Fruit fly (Drosophila melanogaster): ENCODE data around the gene CG9705.

CG9705 gene

DNA sequence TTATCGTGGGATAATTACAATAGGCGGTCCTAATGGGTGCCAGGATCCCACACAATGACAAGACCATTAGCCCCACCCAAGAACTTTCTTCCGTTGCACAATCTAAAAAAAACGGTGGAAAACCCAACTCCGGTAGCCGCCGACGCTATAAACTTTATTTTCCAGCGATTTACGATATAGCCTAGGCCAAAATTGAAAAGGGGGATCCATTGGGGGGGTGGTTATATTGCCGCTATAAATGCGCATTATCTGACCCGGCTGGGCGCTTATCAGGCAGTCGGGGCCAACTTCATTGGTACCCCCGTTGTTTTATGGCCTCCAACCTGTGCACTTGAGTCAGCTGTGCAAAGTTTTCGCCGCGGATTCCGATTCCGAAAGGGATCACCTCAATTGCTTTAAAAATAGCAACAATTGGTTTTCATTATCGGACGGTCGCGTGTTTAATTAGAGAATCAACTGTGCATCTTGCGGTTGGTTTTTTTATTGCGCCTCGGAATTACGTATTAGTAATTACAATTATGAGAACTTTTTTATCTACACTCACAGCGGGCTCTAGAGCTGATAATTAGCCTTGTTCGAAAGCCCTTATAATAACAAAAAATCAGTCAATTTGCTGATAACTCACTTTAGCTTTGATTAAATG lies 23.9 kb downstream of the CG9705 start:
- no peak for TF ChIP-seq jim (GFP tag; optimal IDR thresholded peaks at IDR 0.05)
- peak in 1 of 2 experiments; percentile 69 for TF ChIP-seq dl (GFP tag; optimal IDR thresholded peaks at IDR 0.05; ENCODE audit: insufficient read depth in 1 of 2, partially characterized antibody in 2 of 2)
- peak; percentile 16 for TF ChIP-seq Mio (GFP tag; optimal IDR thresholded peaks at IDR 0.05)
- TF ChIP-seq rgr (GFP tag; optimal IDR thresholded peaks at IDR 0.05) = peak; percentile 54
- TF ChIP-seq fru (GFP tag; optimal IDR thresholded peaks at IDR 0.05) = peak; percentile 52
- TF ChIP-seq Dif (GFP tag; optimal IDR thresholded peaks at IDR 0.05; ENCODE audit: partially characterized antibody) = no peak
- no peak for TF ChIP-seq Hr78 (GFP tag; optimal IDR thresholded peaks at IDR 0.05)
- TF ChIP-seq lola (GFP tag; optimal IDR thresholded peaks at IDR 0.05) = no peak
- peak; percentile 72 for TF ChIP-seq h (GFP tag; optimal IDR thresholded peaks at IDR 0.05)
- TF ChIP-seq CrebA (GFP tag; optimal IDR thresholded peaks at IDR 0.05; ENCODE audit: borderline replicate concordance) = peak; percentile 84
- peak; percentile 7 for TF ChIP-seq CG9705 (GFP tag; optimal IDR thresholded peaks at IDR 0.05)
- peak; percentile 22 to 27 for TF ChIP-seq foxo (GFP tag; optimal IDR thresholded peaks at IDR 0.05)
- peak; percentile 25 for TF ChIP-seq OdsH (GFP tag; optimal IDR thresholded peaks at IDR 0.05)
- peak; percentile 73 for TF ChIP-seq Sp1 (GFP tag; optimal IDR thresholded peaks at IDR 0.05)
- peak; percentile 59 for TF ChIP-seq HLH106 (tag; optimal IDR thresholded peaks at IDR 0.05)
- TF ChIP-seq Rel (GFP tag; optimal IDR thresholded peaks at IDR 0.05) = no peak
- TF ChIP-seq Rel (tag; optimal IDR thresholded peaks at IDR 0.05) = peak; percentile 81
- peak; percentile 48 for TF ChIP-seq Hr83 (GFP tag; optimal IDR thresholded peaks at IDR 0.05; ENCODE audit: poor library complexity, severe bottlenecking)
- peak; percentile 43 for TF ChIP-seq Hnf4 (GFP tag; optimal IDR thresholded peaks at IDR 0.05)
- no peak for TF ChIP-seq woc (GFP tag; optimal IDR thresholded peaks at IDR 0.05)
- peak; percentile 90 for TF ChIP-seq br (GFP tag; optimal IDR thresholded peaks at IDR 0.05)
- TF ChIP-seq GATAd (GFP tag; optimal IDR thresholded peaks at IDR 0.05) = no peak

DNA sequence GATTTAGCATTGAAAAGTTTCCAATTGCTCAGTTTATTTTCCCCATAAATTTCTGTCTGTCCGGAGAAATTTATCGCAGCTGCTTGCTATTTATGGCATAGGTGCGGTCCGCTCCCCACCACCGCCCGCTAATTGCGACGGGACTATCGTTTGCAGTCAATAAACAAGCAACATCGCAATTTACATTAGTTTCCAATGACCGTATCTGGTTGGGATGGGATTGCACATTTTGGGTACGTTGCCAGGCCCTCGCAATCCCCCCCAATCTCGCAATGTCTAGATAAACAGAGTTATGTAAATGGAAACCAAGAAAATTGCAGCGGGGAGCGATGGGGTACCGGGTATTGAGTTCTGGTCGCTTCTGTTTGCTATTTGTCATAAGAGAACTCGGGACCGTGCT lies 24.7 kb downstream of the CG9705 start, which contains the start of gene nudC:
nudC (plus strand) TSS at position 368 of the 400 bp plus-strand sequence.
- TF ChIP-seq Rel (GFP tag; optimal IDR thresholded peaks at IDR 0.05) (no peak), Rel (tag; optimal IDR thresholded peaks at IDR 0.05) (peak; percentile 9), Dfd (GFP tag; optimal IDR thresholded peaks at IDR 0.05) (no peak)

DNA sequence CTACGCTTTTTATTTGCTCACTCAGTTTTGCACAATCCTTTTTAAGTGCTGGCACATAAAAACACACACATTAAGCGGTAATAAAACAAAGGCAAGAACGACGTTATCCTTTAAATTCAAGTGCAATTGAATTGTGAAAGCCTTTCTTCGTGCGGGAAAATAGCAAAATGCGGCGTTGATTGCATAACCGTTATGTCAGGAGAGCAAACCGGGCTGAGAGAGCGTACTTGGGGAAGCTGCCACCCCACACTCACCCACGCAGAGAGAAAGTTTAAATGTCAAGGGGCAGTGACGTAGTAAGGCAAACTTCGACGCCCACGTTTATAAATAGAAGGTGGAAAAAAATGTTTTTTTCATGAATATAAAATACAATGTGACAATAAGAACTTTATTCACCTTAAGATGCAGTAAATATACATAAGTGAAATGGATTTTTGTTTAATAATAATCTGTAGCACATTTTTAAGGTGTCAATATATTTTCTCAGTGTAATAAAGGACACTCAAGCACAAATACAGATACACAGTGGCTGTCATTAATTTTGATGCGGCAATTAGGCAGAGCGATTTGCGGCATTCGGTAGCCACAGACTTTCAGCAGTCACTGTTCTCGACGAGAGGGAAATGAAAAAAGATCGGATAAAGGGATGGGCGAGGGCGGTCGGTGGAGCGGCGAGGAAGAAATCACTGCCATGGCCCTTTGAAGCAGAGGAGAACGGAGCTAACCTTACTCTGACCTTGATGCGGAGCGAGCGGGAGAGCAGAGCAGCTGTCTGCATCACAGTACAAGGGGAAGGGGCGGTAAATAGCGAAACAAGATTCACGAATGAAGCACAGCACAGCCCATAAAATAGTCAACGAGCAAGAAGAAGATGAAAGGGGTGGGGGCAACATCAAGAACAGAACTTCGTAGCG lies 26.2 kb downstream of the CG9705 start:
- TF ChIP-seq sage (GFP tag; optimal IDR thresholded peaks at IDR 0.05) (no peak), Vsx2 (GFP tag; optimal IDR thresholded peaks at IDR 0.05; ENCODE audit: partially characterized antibody) (no peak), lola (GFP tag; optimal IDR thresholded peaks at IDR 0.05) (no peak), Dif (GFP tag; optimal IDR thresholded peaks at IDR 0.05; ENCODE audit: partially characterized antibody) (no peak), foxo (GFP tag; optimal IDR thresholded peaks at IDR 0.05) (peak in 1 of 2 experiments; percentile 29), HLH106 (tag; optimal IDR thresholded peaks at IDR 0.05) (peak; percentile 23), ey (GFP tag; optimal IDR thresholded peaks at IDR 0.05) (no peak), br (GFP tag; optimal IDR thresholded peaks at IDR 0.05) (peak; percentile 24), Sp1 (GFP tag; optimal IDR thresholded peaks at IDR 0.05) (no peak), h (GFP tag; optimal IDR thresholded peaks at IDR 0.05) (peak; percentile 49), dmrt93B (GFP tag; optimal IDR thresholded peaks at IDR 0.05) (no peak), sv (GFP tag; optimal IDR thresholded peaks at IDR 0.05) (no peak), Hnf4 (GFP tag; optimal IDR thresholded peaks at IDR 0.05) (peak; percentile 20), Abd-B (GFP tag; optimal IDR thresholded peaks at IDR 0.05) (no peak), Dfd (GFP tag; optimal IDR thresholded peaks at IDR 0.05) (no peak), tai (GFP tag; optimal IDR thresholded peaks at IDR 0.05) (peak; percentile 6), Myc (optimal IDR thresholded peaks at IDR 0.05) (no peak), OdsH (GFP tag; optimal IDR thresholded peaks at IDR 0.05) (peak; percentile 44), brk (GFP tag; optimal IDR thresholded peaks at IDR 0.05) (no peak), N (GFP tag; optimal IDR thresholded peaks at IDR 0.05) (no peak), dsf (GFP tag; optimal IDR thresholded peaks at IDR 0.05; ENCODE audit: borderline replicate concordance) (no peak), jim (GFP tag; optimal IDR thresholded peaks at IDR 0.05) (no peak), psq (GFP tag; optimal IDR thresholded peaks at IDR 0.05) (no peak), dl (GFP tag; optimal IDR thresholded peaks at IDR 0.05; ENCODE audit: insufficient read depth in 1 of 2, partially characterized antibody in 2 of 2) (no peak), Hr83 (GFP tag; optimal IDR thresholded peaks at IDR 0.05; ENCODE audit: poor library complexity, severe bottlenecking) (no peak), CrebA (GFP tag; optimal IDR thresholded peaks at IDR 0.05; ENCODE audit: borderline replicate concordance) (no peak), Hr78 (GFP tag; optimal IDR thresholded peaks at IDR 0.05) (no peak), Jra (GFP tag; optimal IDR thresholded peaks at IDR 0.05) (no peak), usp (GFP tag; optimal IDR thresholded peaks at IDR 0.05) (no peak), CG9705 (GFP tag; optimal IDR thresholded peaks at IDR 0.05) (no peak), fru (GFP tag; optimal IDR thresholded peaks at IDR 0.05) (peak; percentile 58), CG32264 (GFP tag; optimal IDR thresholded peaks at IDR 0.05) (peak; percentile 9), GATAd (GFP tag; optimal IDR thresholded peaks at IDR 0.05) (no peak), rgr (GFP tag; optimal IDR thresholded peaks at IDR 0.05) (peak; percentile 37), Rel (GFP tag; optimal IDR thresholded peaks at IDR 0.05) (no peak), Rel (tag; optimal IDR thresholded peaks at IDR 0.05) (no peak), woc (GFP tag; optimal IDR thresholded peaks at IDR 0.05) (peak; percentile 14), Mio (GFP tag; optimal IDR thresholded peaks at IDR 0.05) (no peak), pan (optimal IDR thresholded peaks at IDR 0.05) (no peak)
